Fruit fly (Drosophila melanogaster) whole organism, embryonic: Measurements from ENCODE around the gene Taf2.

Experiments
- CG1529 ChIP-seq: fragments of 200-800 bp; sonication (Bioruptor generic); optimal IDR thresholded peaks from 3 replicates; lab custom pipeline; 2018; ENCODE audit warnings: missing biosample characterization, missing genetic modification characterization
- CG1792 ChIP-seq: fragments of 200-800 bp; sonication (Bioruptor generic); optimal IDR thresholded peaks from 2 replicates; lab custom pipeline; 2016; ENCODE audit warnings: missing biosample characterization, missing genetic modification characterization
- CG1832 ChIP-seq: fragments of 200-800 bp; sonication (Bioruptor generic); optimal IDR thresholded peaks from 2 replicates; lab custom pipeline; 2017; ENCODE audit warnings: missing biosample characterization, mild to moderate bottlenecking, missing genetic modification characterization, inconsistent platforms
- CG31388 ChIP-seq: fragments of 200-800 bp; sonication (Bioruptor generic); optimal IDR thresholded peaks from 2 replicates; lab custom pipeline; 2016; ENCODE audit warnings: missing biosample characterization, missing genetic modification characterization
- CG42726 ChIP-seq: fragments of 200-800 bp; sonication (Bioruptor generic); IDR thresholded peaks from 2 replicates; pipeline ENCODE4 v1.3.6; 2022; ENCODE audit warnings: missing biosample characterization, missing genetic modification characterization; ENCODE audit not compliant: partially characterized antibody
- CG5245 ChIP-seq: fragments of 200-800 bp; sonication (Bioruptor generic); optimal IDR thresholded peaks from 3 replicates; lab custom pipeline; 2016; ENCODE audit warnings: missing biosample characterization, missing genetic modification characterization
- Drgx ChIP-seq: fragments of 200-800 bp; sonication (Bioruptor generic); IDR thresholded peaks from 2 replicates; pipeline ENCODE4 v1.3.6; 2022; ENCODE audit warnings: missing biosample characterization, missing genetic modification characterization
- HLHmδ ChIP-seq: fragments of 200-800 bp; sonication (Bioruptor generic); optimal IDR thresholded peaks from 2 replicates; lab custom pipeline; 2018; ENCODE audit warnings: missing biosample characterization, mild to moderate bottlenecking, missing genetic modification characterization, moderate library complexity
- Stat92E ChIP-seq, 3 experiments: fragments of >200 bp in 2 of 3; fragments of 200-800 bp in 1 of 3; sonication (Bioruptor generic) in 1 of 3; optimal IDR thresholded peaks; 2 replicates each; lab custom pipeline; 2017 to 2019; ENCODE audit warnings: missing biosample characterization in 3 of 3, missing genetic modification characterization in 3 of 3, mild to moderate bottlenecking in 1 of 3, moderate library complexity in 1 of 3
- Xrp1 ChIP-seq: fragments of 200-800 bp; sonication (Bioruptor generic); IDR thresholded peaks from 2 replicates; pipeline ENCODE4 v1.3.6; 2022; ENCODE audit warnings: missing biosample characterization, missing genetic modification characterization
- ara ChIP-seq: fragments of 200-800 bp; sonication (Bioruptor generic); IDR thresholded peaks from 2 replicates; pipeline ENCODE4 v1.3.6; 2022; ENCODE audit warnings: missing biosample characterization, missing genetic modification characterization
- dm ChIP-seq: fragments of 200-800 bp; sonication (Bioruptor generic); optimal IDR thresholded peaks from 3 replicates; lab custom pipeline; 2016; ENCODE audit warnings: missing biosample characterization, missing genetic modification characterization
- jumu ChIP-seq: fragments of 200-800 bp; sonication (Bioruptor generic); optimal IDR thresholded peaks from 3 replicates; lab custom pipeline; 2016; ENCODE audit warnings: missing biosample characterization, missing genetic modification characterization
- z ChIP-seq: fragments of 200-800 bp; sonication (Bioruptor generic); IDR thresholded peaks from 3 replicates; pipeline ENCODE4 v1.3.6; 2022; ENCODE audit warnings: missing biosample characterization, missing genetic modification characterization

DNA sequence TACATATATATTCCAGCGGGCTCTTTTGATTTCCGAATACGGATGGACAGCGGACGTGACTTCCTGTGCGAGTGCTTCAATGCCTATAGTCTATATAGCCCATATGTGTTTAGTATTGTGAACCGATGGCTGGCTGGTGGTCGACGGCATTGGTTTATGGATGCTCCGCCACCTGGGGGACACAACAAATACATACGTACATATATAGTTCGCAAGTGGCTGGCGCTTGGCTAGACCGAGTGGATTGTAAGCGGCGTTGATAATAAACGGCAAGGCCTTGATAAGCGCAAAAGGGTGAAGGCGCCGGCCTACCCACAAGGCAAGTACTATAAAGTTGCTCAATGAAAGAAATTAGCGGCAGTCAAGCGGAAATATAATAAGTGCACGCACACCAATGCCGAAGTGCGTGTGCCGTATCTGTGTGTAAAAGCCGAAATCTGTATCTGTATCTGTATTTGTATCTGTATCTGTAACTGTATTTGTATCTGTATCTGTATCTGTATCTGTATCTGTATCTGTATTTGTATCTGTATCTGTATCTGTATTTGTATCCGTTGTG is 42.4 kb downstream of the Taf2 start:
- TF ChIP-seq Xrp1 (GFP tag; lab: Robert Waterston, UW) (no peak), CG1832 (GFP tag; lab: Kevin White, UChicago) (no peak), Stat92E (GFP tag; optimal IDR thresholded peaks at IDR 0.05; lab: Kevin White, UChicago) (no peak), CG5245 (no peak), CG42726 (no peak), dm (no peak), z (no peak), Drgx (GFP tag; lab: Robert Waterston, UW) (no peak), CG1792 (GFP tag; lab: Kevin White, UChicago) (no peak), ara (GFP tag; lab: Robert Waterston, UW) (no peak), HLHmδ (GFP tag; lab: Kevin White, UChicago) (no peak), CG1529 (GFP tag; lab: Kevin White, UChicago) (no peak), CG31388 (GFP tag; lab: Kevin White, UChicago) (no peak), jumu (GFP tag; lab: Kevin White, UChicago) (no peak)
